Worm (Caenorhabditis elegans) whole organism, midembryonic: ENCODE results near the gene W06D11.5.

Experiments
- T22C8.4 ChIP-seq: fragments of 200-800 bp; sonication (Bioruptor generic); IDR thresholded peaks from 2 replicates; pipeline ENCODE4 v1.3.6; 2022; ENCODE audit warnings: missing genetic modification characterization, missing compliant biosample characterization
- cog-1 ChIP-seq: sonication (generic microtip); optimal IDR thresholded peaks from 2 replicates; lab custom pipeline; 2016; ENCODE audit warnings: missing genetic modification characterization, missing compliant biosample characterization
- flt-1 ChIP-seq: fragments of 200-800 bp; sonication (Bioruptor generic); IDR thresholded peaks from 2 replicates; pipeline ENCODE4 v1.3.6; 2022; ENCODE audit warnings: missing genetic modification characterization, missing compliant biosample characterization
- klf-2 ChIP-seq: fragments of 200-800 bp; sonication (Bioruptor generic); conservative IDR thresholded peaks from 2 replicates; pipeline ENCODE4 v1.3.6; 2022; ENCODE audit warnings: missing genetic modification reagents, missing genetic modification characterization, missing compliant biosample characterization
- med-1 ChIP-seq: sonication (generic microtip); optimal IDR thresholded peaks from 2 replicates; lab custom pipeline; 2017; ENCODE audit warnings: missing genetic modification characterization, mild to moderate bottlenecking, missing compliant biosample characterization, antibody characterized with exemption, missing genetic modification reagents; ENCODE audit not compliant: insufficient read depth
- ref-1 ChIP-seq: fragments of 200-800 bp; sonication (Bioruptor generic); conservative IDR thresholded peaks from 2 replicates; pipeline ENCODE4 v1.3.6; 2022; ENCODE audit warnings: missing genetic modification reagents, missing genetic modification characterization, missing compliant biosample characterization
- tab-1 ChIP-seq: fragments of 200-800 bp; sonication (Bioruptor generic); IDR thresholded peaks from 2 replicates; pipeline ENCODE4 v1.3.6; 2022; ENCODE audit warnings: missing genetic modification characterization, missing compliant biosample characterization
- ztf-23 ChIP-seq: fragments of 200-800 bp; sonication (Bioruptor generic); IDR thresholded peaks from 2 replicates; pipeline ENCODE4 v1.3.6; 2022; ENCODE audit warnings: missing genetic modification reagents, missing genetic modification characterization, missing compliant biosample characterization
- ztf-29 ChIP-seq: fragments of 200-800 bp; sonication (Bioruptor generic); IDR thresholded peaks from 2 replicates; pipeline ENCODE4 v1.3.6; 2022; ENCODE audit warnings: missing genetic modification reagents, missing genetic modification characterization, missing compliant biosample characterization

The W06D11.5 gene

DNA sequence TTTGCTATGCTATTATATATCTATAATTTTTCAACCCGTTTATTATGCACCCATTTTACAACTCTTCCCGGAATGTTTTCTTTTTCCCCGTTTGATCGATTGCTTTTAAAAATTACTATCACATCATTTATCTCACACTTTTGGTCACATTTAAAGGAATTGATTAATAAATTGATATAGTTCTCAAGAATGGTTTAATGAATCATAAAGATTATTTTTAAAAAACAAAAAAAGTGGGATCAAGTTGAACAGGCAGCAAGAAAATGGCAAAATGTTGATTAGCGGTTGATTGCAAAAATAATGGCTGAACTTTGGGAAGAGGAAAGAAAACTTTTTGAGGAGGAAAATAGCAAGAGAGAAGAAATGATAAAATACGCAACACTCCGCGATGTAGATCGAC, at the start of gene W06D11.5:
W06D11.5 (plus strand) TSS at position 301 of the 400 bp plus-strand sequence.
- TF ChIP-seq tab-1 (GFP tag; lab: Robert Waterston, UW) (no peak), T22C8.4 (GFP tag; lab: Robert Waterston, UW) (no peak), ztf-23 (GFP tag; lab: Robert Waterston, UW) (no peak), ztf-29 (GFP tag; lab: Robert Waterston, UW) (no peak), med-1 (GFP tag; lab: Kevin White, UChicago) (no peak), klf-2 (no peak)

DNA sequence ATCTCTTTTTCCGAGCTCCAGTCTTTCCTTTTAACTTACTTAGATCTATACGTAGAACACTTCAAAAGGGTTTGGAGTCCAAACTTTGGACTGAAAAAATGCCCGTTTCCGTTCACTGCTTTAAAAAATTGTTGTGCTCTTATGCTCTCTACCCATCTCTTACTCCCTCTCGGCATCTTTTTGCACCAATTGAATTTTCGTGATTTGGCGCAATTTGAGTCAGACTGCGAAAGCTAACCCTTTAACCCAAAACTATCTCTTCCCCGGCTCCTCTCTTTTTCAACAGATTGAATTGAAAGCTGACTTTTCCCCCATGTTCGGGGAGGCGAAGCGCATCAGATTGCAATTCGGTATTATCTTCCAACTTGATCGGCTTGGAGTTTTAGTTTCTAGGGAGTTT, 47.7 kb upstream of the W06D11.5 start:
- no peak for TF ChIP-seq ztf-29 (GFP tag; lab: Robert Waterston, UW)
- no peak for TF ChIP-seq ref-1 (GFP tag; lab: Robert Waterston, UW)
- no peak for TF ChIP-seq flt-1 (GFP tag; lab: Robert Waterston, UW)

DNA sequence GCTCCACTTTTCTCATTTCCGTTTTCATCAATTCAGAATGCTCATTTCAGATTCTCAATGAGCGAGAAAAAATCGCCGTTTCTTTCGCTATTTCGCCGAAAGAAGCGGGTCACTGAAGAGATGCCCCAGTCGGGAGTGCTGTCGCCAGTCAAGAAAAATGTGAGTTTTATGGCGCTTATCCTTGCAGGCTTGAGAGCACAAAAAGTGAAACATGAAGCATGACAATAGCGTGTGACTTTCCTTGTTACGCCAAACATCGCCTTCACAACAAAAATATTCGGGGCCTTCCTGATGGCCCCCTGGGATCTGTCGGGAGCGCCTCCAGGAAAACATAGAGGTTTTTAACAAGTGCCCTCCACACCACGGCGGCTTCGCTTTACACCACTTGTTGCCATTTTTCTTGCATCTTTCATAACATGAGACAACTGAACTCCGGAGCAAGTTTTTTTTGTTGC, 43.3 kb upstream of the W06D11.5 start, which contains the start of gene E01G6.2:
E01G6.2 (plus strand) TSS at position 51 of the 455 bp plus-strand sequence.
- TF ChIP-seq klf-2 (no peak), tab-1 (GFP tag; lab: Robert Waterston, UW) (no peak), ztf-23 (GFP tag; lab: Robert Waterston, UW) (no peak), T22C8.4 (GFP tag; lab: Robert Waterston, UW) (no peak), med-1 (GFP tag; lab: Kevin White, UChicago) (no peak), ztf-29 (GFP tag; lab: Robert Waterston, UW) (no peak), cog-1 (tag; lab: Kevin White, UChicago) (no peak), ref-1 (GFP tag; lab: Robert Waterston, UW) (no peak), flt-1 (GFP tag; lab: Robert Waterston, UW) (no peak)

DNA sequence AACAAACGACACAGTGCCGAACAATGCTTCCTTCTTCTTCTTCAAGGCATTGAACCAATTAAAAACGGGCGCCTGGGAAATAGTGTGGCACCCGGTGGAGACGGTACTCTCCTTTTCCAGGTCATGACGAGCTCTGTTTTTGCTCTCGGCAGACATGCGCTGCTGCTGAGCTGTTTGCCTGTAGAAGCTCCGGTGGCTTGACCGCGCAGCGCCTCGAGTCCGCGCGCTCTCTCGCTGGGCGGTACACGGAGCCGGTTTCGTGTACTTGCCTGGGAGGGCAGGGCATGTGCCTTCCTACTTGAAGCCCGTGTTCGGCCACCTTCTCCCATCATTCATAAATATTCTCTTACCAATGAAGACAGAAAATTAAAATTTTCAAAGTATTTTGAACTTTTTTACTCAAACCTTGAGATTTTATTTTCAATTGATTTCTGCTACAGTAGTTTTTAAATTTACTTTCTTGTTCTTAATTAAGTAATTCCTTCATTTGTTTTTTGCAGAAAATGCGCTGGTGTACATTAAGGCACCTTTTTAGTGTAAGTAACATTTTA, 39.5 kb upstream of the W06D11.5 start, which contains the start of gene E01G6.1:
E01G6.1 (plus strand) TSS at position 501 of the 551 bp plus-strand sequence.
- TF ChIP-seq T22C8.4 (GFP tag; lab: Robert Waterston, UW): no peak
- no peak for TF ChIP-seq med-1 (GFP tag; lab: Kevin White, UChicago)
- no peak for TF ChIP-seq ztf-23 (GFP tag; lab: Robert Waterston, UW)
- no peak for TF ChIP-seq cog-1 (tag; lab: Kevin White, UChicago)
- TF ChIP-seq tab-1 (GFP tag; lab: Robert Waterston, UW): no peak
- TF ChIP-seq ztf-29 (GFP tag; lab: Robert Waterston, UW): peak; percentile 8; the same call in 1 of the 2 replicates
- no peak for TF ChIP-seq ref-1 (GFP tag; lab: Robert Waterston, UW)
- TF ChIP-seq flt-1 (GFP tag; lab: Robert Waterston, UW): no peak

DNA sequence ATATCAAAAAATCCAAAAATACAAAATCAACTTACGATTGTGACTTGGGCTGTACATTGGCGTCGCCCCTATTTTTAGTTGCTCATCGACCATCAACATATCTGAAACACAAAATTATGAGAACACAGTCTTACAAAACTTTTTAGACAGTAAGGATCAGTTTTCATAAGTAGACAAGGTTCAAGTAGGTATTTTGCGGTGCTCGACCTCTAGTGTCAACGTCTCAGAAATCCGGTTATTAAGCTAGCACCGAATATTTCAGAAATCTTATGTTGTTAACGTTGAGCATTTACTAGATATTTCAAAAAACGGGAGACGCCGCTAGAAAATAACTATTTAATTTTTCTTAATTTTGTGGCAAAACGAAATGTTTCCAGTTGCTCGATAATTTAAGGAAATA, 29.1 kb upstream of the W06D11.5 start, which contains the start of gene otpl-8:
otpl-8 (minus strand) TSS at position 101 of the 400 bp plus-strand sequence.
- TF ChIP-seq cog-1 (tag; lab: Kevin White, UChicago) (no peak), tab-1 (GFP tag; lab: Robert Waterston, UW) (no peak), T22C8.4 (GFP tag; lab: Robert Waterston, UW) (no peak), ztf-23 (GFP tag; lab: Robert Waterston, UW) (no peak), klf-2 (no peak), ref-1 (GFP tag; lab: Robert Waterston, UW) (no peak), flt-1 (GFP tag; lab: Robert Waterston, UW) (no peak), ztf-29 (GFP tag; lab: Robert Waterston, UW) (no peak), med-1 (GFP tag; lab: Kevin White, UChicago) (no peak)

DNA sequence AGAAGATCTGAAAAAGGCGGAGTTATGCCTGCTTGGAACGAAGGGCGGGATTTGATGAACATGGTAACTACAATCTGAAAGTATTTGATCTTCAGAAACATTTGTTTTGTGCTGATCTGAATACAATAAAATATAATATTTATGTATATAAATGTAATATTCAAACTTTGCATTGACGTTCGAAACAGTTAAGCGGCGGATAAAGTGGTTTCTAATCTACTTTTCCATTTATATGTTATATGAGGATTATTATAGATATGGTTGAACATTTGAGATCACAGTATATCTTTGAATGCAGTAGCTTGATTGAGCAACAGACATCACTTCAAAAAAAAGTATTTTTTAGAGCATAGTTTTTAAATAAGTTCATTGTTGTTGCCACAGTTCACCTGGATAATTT, 26.1 kb upstream of the W06D11.5 start, which contains the start of gene H19J13.2:
H19J13.2 (minus strand) TSS at position 101 of the 400 bp plus-strand sequence.
- TF ChIP-seq ztf-29 (GFP tag; lab: Robert Waterston, UW): no peak
- TF ChIP-seq klf-2: no peak
- no peak for TF ChIP-seq med-1 (GFP tag; lab: Kevin White, UChicago)
- TF ChIP-seq tab-1 (GFP tag; lab: Robert Waterston, UW): no peak
- TF ChIP-seq flt-1 (GFP tag; lab: Robert Waterston, UW): no peak
- no peak for TF ChIP-seq ztf-23 (GFP tag; lab: Robert Waterston, UW)
- no peak for TF ChIP-seq cog-1 (tag; lab: Kevin White, UChicago)
- no peak for TF ChIP-seq ref-1 (GFP tag; lab: Robert Waterston, UW)
- TF ChIP-seq T22C8.4 (GFP tag; lab: Robert Waterston, UW): no peak

DNA sequence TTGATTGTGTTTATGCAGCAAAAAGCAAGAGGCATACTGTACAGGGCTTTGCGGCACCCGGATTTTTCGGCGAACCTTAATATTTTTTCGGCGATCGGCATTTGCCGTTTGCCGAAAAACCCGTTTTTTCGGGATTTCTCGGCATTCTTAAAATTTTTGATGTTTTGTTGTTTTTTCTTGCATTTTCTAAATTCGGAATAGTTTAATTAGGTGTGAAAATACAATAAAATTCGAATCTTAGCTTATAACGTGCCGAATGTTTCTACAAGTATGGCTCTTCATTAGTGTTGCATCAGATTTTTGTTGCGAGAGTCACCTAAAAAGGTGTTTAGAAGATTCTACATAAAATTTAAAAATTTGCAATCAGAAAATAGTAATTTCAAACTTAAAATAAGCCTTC, 24.4 kb upstream of the W06D11.5 start, which contains the start of gene C04B4.6:
C04B4.6 (minus strand) TSS at position 101 of the 400 bp plus-strand sequence.
- TF ChIP-seq flt-1 (GFP tag; lab: Robert Waterston, UW) (no peak), med-1 (GFP tag; lab: Kevin White, UChicago) (no peak), ztf-23 (GFP tag; lab: Robert Waterston, UW) (no peak), klf-2 (no peak), cog-1 (tag; lab: Kevin White, UChicago) (no peak), tab-1 (GFP tag; lab: Robert Waterston, UW) (no peak)

DNA sequence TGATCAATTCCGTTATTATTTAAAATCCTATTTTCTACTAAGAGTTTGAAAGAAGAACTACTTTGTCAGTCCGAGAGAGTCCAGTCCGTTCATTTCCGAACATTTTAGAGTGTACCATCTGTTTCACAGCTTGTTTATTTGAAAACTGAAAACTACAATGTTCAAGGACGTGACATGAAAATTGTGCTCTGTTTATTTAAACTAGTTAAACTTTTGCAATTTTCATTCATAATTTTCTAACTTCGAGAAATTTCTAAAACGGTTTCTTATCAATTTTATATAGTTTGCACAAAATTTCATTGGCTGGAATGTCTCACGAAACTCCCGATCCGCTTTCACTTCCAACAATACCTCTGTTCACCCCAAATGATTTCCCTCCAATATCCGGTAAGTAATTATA, 19.5 kb upstream of the W06D11.5 start, which contains the start of gene C04B4.1:
C04B4.1 (plus strand) TSS at position 301 of the 400 bp plus-strand sequence.
- no peak for TF ChIP-seq cog-1 (tag; lab: Kevin White, UChicago)
- no peak for TF ChIP-seq med-1 (GFP tag; lab: Kevin White, UChicago)
- no peak for TF ChIP-seq ref-1 (GFP tag; lab: Robert Waterston, UW)
- TF ChIP-seq klf-2: no peak
- TF ChIP-seq tab-1 (GFP tag; lab: Robert Waterston, UW): no peak
- no peak for TF ChIP-seq flt-1 (GFP tag; lab: Robert Waterston, UW)
- TF ChIP-seq T22C8.4 (GFP tag; lab: Robert Waterston, UW): no peak
- TF ChIP-seq ztf-23 (GFP tag; lab: Robert Waterston, UW): no peak
- TF ChIP-seq ztf-29 (GFP tag; lab: Robert Waterston, UW): no peak

DNA sequence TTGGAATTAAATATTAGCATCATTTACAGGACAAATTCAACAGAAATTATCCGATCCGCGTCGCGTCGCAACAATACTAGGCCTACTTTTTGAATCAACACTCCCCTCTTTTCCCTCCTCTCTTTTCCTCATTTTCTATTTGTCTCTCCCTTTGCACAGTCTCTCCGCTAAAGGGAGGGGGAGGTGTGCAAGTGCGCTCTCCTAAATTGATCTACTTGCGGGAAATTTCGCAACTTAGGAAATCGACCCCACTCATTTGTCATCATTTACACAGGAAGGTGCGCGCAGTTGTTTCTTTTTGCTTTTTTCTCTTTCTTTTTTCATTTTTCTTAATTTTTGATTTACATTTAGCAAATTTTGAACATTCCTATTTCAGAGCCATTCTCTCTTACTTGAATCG, 17.0 kb upstream of the W06D11.5 start, which contains the start of gene C04B4.2:
C04B4.2 (plus strand) TSS at position 371 of the 400 bp plus-strand sequence.
- TF ChIP-seq klf-2 (0 out of 2 replicates have a peak, but pooled peaks have one; percentile 29), ref-1 (GFP tag; lab: Robert Waterston, UW) (no peak)
